Fruit fly (Drosophila melanogaster) whole organism, embryonic: Measurements from ENCODE around the gene Myo95E.

Experiments
- Abd-B ChIP-seq: fragments of 200-800 bp; sonication (Bioruptor generic); optimal IDR thresholded peaks from 2 replicates; lab custom pipeline; 2018; ENCODE audit warnings: missing biosample characterization, mild to moderate bottlenecking, missing genetic modification characterization, moderate library complexity
- Bdp1 ChIP-seq: fragments of 200-800 bp; sonication (Bioruptor generic); optimal IDR thresholded peaks from 3 replicates; lab custom pipeline; 2016; ENCODE audit warnings: missing biosample characterization, missing genetic modification characterization
- Blimp-1 ChIP-seq: fragments of 200-800 bp; sonication (Bioruptor generic); optimal IDR thresholded peaks from 3 replicates; lab custom pipeline; 2018; ENCODE audit warnings: missing biosample characterization, missing genetic modification characterization, mild to moderate bottlenecking, moderate library complexity, missing genetic modification reagents
- CG11695 ChIP-seq: fragments of 200-800 bp; sonication (Bioruptor generic); IDR thresholded peaks from 3 replicates; pipeline ENCODE4 v1.3.6; 2022; ENCODE audit warnings: missing biosample characterization, missing genetic modification characterization
- CG12391 ChIP-seq: fragments of 200-800 bp; sonication (Bioruptor generic); optimal IDR thresholded peaks from 3 replicates; lab custom pipeline; 2018; ENCODE audit warnings: missing biosample characterization, mild to moderate bottlenecking, missing genetic modification characterization, moderate library complexity
- CG13775 ChIP-seq: fragments of 200-800 bp; sonication (Bioruptor generic); optimal IDR thresholded peaks from 3 replicates; lab custom pipeline; 2017; ENCODE audit warnings: missing biosample characterization, mild to moderate bottlenecking, missing genetic modification characterization
- CG17829 ChIP-seq: fragments of 200-800 bp; optimal IDR thresholded peaks from 2 replicates; lab custom pipeline; 2019; ENCODE audit warnings: missing biosample characterization, mild to moderate bottlenecking, missing genetic modification characterization, moderate library complexity
- CG1832 ChIP-seq: fragments of 200-800 bp; sonication (Bioruptor generic); optimal IDR thresholded peaks from 2 replicates; lab custom pipeline; 2017; ENCODE audit warnings: missing biosample characterization, mild to moderate bottlenecking, missing genetic modification characterization, inconsistent platforms
- CG31224 ChIP-seq: fragments of 200-800 bp; sonication (Bioruptor generic); IDR thresholded peaks from 2 replicates; pipeline ENCODE4 v1.3.6; 2022; ENCODE audit warnings: missing biosample characterization, missing genetic modification characterization
- CG31441 ChIP-seq: fragments of 200-800 bp; sonication (Bioruptor generic); IDR thresholded peaks from 2 replicates; pipeline ENCODE4 v1.3.6; 2022; ENCODE audit warnings: missing biosample characterization, missing genetic modification characterization
- CG34422 ChIP-seq: fragments of 200-800 bp; sonication (Bioruptor generic); IDR thresholded peaks from 3 replicates; pipeline ENCODE4 v1.3.6; 2022; ENCODE audit warnings: missing biosample characterization, missing genetic modification characterization
- CG6683 ChIP-seq: fragments of 200-800 bp; sonication (Bioruptor generic); optimal IDR thresholded peaks from 2 replicates; lab custom pipeline; 2017; ENCODE audit warnings: missing biosample characterization, mild to moderate bottlenecking, missing genetic modification characterization, missing genetic modification reagents
- CG7839 ChIP-seq: fragments of 200-800 bp; sonication (Bioruptor generic); optimal IDR thresholded peaks from 3 replicates; lab custom pipeline; 2018; ENCODE audit warnings: missing biosample characterization, mild to moderate bottlenecking, missing genetic modification characterization, moderate library complexity
- CG8089 ChIP-seq: fragments of 200-800 bp; sonication (Bioruptor generic); optimal IDR thresholded peaks from 3 replicates; lab custom pipeline; 2016; ENCODE audit warnings: missing biosample characterization, missing genetic modification characterization
- CG8944 ChIP-seq: fragments of 200-800 bp; sonication (Bioruptor generic); optimal IDR thresholded peaks from 3 replicates; lab custom pipeline; 2016; ENCODE audit warnings: missing biosample characterization, missing genetic modification characterization
- CHES-1-like ChIP-seq: fragments of 200-800 bp; sonication (Bioruptor generic); optimal IDR thresholded peaks from 2 replicates; lab custom pipeline; 2016; ENCODE audit warnings: missing biosample characterization, missing genetic modification characterization
- Chrac-16 ChIP-seq: fragments of 200-800 bp; sonication (Bioruptor generic); optimal IDR thresholded peaks from 3 replicates; lab custom pipeline; 2016; ENCODE audit warnings: missing biosample characterization, missing genetic modification characterization
- CoRest ChIP-seq: fragments of 200-800 bp; sonication (Bioruptor generic); optimal IDR thresholded peaks from 3 replicates; lab custom pipeline; 2018; ENCODE audit warnings: missing biosample characterization, mild to moderate bottlenecking, missing genetic modification characterization, moderate library complexity
- Dek ChIP-seq: fragments of 200-800 bp; sonication (Bioruptor generic); optimal IDR thresholded peaks from 3 replicates; lab custom pipeline; 2019; ENCODE audit warnings: missing biosample characterization, mild to moderate bottlenecking, missing genetic modification characterization, moderate library complexity
- Drgx ChIP-seq: fragments of 200-800 bp; sonication (Bioruptor generic); IDR thresholded peaks from 2 replicates; pipeline ENCODE4 v1.3.6; 2022; ENCODE audit warnings: missing biosample characterization, missing genetic modification characterization
- E2f2 ChIP-seq: fragments of 200-800 bp; sonication (Bioruptor generic); IDR thresholded peaks from 2 replicates; pipeline ENCODE4 v1.3.6; 2022; ENCODE audit warnings: missing biosample characterization, missing genetic modification characterization
- Fer1 ChIP-seq: fragments of 200-800 bp; sonication (Bioruptor generic); optimal IDR thresholded peaks from 2 replicates; lab custom pipeline; 2017; ENCODE audit warnings: missing biosample characterization, mild to moderate bottlenecking, missing genetic modification characterization
- Fer3 ChIP-seq: fragments of 200-800 bp; sonication (Bioruptor generic); optimal IDR thresholded peaks from 2 replicates; lab custom pipeline; 2018; ENCODE audit warnings: missing biosample characterization, mild to moderate bottlenecking, missing genetic modification characterization, moderate library complexity
- HHEX ChIP-seq: fragments of 200-800 bp; sonication (Bioruptor generic); optimal IDR thresholded peaks from 3 replicates; lab custom pipeline; 2017; ENCODE audit warnings: missing biosample characterization, mild to moderate bottlenecking, missing genetic modification characterization, missing genetic modification reagents
- HmgZ ChIP-seq: fragments of 200-800 bp; sonication (Bioruptor generic); optimal IDR thresholded peaks from 2 replicates; lab custom pipeline; 2018; ENCODE audit warnings: missing biosample characterization, mild to moderate bottlenecking, missing genetic modification characterization
- MBD-R2 ChIP-seq: fragments of 200-800 bp; sonication (Bioruptor generic); IDR thresholded peaks from 2 replicates; pipeline ENCODE4 v1.3.6; 2022; ENCODE audit warnings: missing biosample characterization, missing genetic modification characterization
- Meics ChIP-seq: fragments of 200-800 bp; sonication (Bioruptor generic); optimal IDR thresholded peaks from 2 replicates; lab custom pipeline; 2017; ENCODE audit warnings: missing biosample characterization, mild to moderate bottlenecking, missing genetic modification characterization
- Neu2 ChIP-seq: fragments of 200-800 bp; sonication (Bioruptor generic); optimal IDR thresholded peaks from 3 replicates; lab custom pipeline; 2016; ENCODE audit warnings: missing biosample characterization, missing genetic modification characterization, borderline replicate concordance
- Ptx1 ChIP-seq: fragments of 200-800 bp; sonication (Bioruptor generic); IDR thresholded peaks from 2 replicates; pipeline ENCODE4 v1.3.6; 2022; ENCODE audit warnings: missing biosample characterization, missing genetic modification characterization
- Scr ChIP-seq: fragments of 200-800 bp; sonication (Bioruptor generic); IDR thresholded peaks from 2 replicates; pipeline ENCODE4 v1.3.6; 2022; ENCODE audit warnings: missing biosample characterization, missing genetic modification characterization; ENCODE audit not compliant: partially characterized antibody
- Xbp1 ChIP-seq: fragments of 200-800 bp; sonication (Bioruptor generic); optimal IDR thresholded peaks from 3 replicates; lab custom pipeline; 2016; ENCODE audit warnings: missing biosample characterization, mild to moderate bottlenecking, missing genetic modification characterization
- amos ChIP-seq: fragments of 200-800 bp; sonication (Bioruptor generic); IDR thresholded peaks from 2 replicates; pipeline ENCODE4 v1.3.6; 2022; ENCODE audit warnings: missing biosample characterization, missing genetic modification characterization; ENCODE audit not compliant: partially characterized antibody
- corto ChIP-seq: fragments of 200-800 bp; sonication (Bioruptor generic); optimal IDR thresholded peaks from 2 replicates; lab custom pipeline; 2016; ENCODE audit warnings: missing biosample characterization, mild to moderate bottlenecking, missing genetic modification characterization, moderate library complexity
- dpn ChIP-seq, 2 experiments: fragments of 200-800 bp; sonication (Bioruptor generic); optimal IDR thresholded peaks; 3 replicates each; lab custom pipeline; 2016; ENCODE audit warnings: missing biosample characterization in 2 of 2, missing genetic modification characterization in 2 of 2
- emc ChIP-seq: fragments of 200-800 bp; sonication (Bioruptor generic); optimal IDR thresholded peaks from 2 replicates; lab custom pipeline; 2016; ENCODE audit warnings: missing biosample characterization, missing genetic modification characterization
- inv ChIP-seq: fragments of 200-800 bp; sonication (Bioruptor generic); IDR thresholded peaks from 2 replicates; pipeline ENCODE4 v1.3.6; 2022; ENCODE audit warnings: missing biosample characterization, missing genetic modification characterization; ENCODE audit not compliant: partially characterized antibody
- lmd ChIP-seq: fragments of 200-800 bp; sonication (Bioruptor generic); IDR thresholded peaks from 2 replicates; pipeline ENCODE4 v1.3.6; 2022; ENCODE audit warnings: missing biosample characterization, missing genetic modification characterization
- odd ChIP-seq: fragments of 200-800 bp; sonication (Bioruptor generic); optimal IDR thresholded peaks from 2 replicates; lab custom pipeline; 2017; ENCODE audit warnings: missing biosample characterization, mild to moderate bottlenecking, missing genetic modification characterization
- org-1 ChIP-seq: fragments of 200-800 bp; sonication (Bioruptor generic); optimal IDR thresholded peaks from 2 replicates; lab custom pipeline; 2017; ENCODE audit warnings: missing biosample characterization, missing genetic modification characterization
- peb ChIP-seq: fragments of 200-800 bp; sonication (Bioruptor generic); IDR thresholded peaks from 2 replicates; pipeline ENCODE4 v1.3.6; 2022; ENCODE audit warnings: missing biosample characterization, missing genetic modification characterization
- phol ChIP-seq: fragments of 200-800 bp; sonication (Bioruptor generic); optimal IDR thresholded peaks from 3 replicates; lab custom pipeline; 2018; ENCODE audit warnings: missing biosample characterization, mild to moderate bottlenecking, missing genetic modification characterization, moderate library complexity
- prd ChIP-seq, 3 experiments: fragments of >200 bp in 2 of 3; fragments of 200-800 bp in 1 of 3; sonication (Bioruptor generic) in 1 of 3; optimal IDR thresholded peaks in 2 of 3; IDR thresholded peaks in 1 of 3; 2 replicates in 2 of 3; 3 replicates in 1 of 3; pipeline versions ENCODE4 v1.3.6 to Lab custom; 2017 to 2022; ENCODE audit warnings: missing biosample characterization in 1 of 3, missing genetic modification characterization in 1 of 3
- pzg ChIP-seq: fragments of 200-800 bp; sonication (Bioruptor generic); optimal IDR thresholded peaks from 3 replicates; lab custom pipeline; 2018; ENCODE audit warnings: missing biosample characterization, mild to moderate bottlenecking, missing genetic modification characterization, moderate library complexity
- repo ChIP-seq: fragments of 200-800 bp; sonication (Bioruptor generic); optimal IDR thresholded peaks from 2 replicates; lab custom pipeline; 2016; ENCODE audit warnings: missing biosample characterization, missing genetic modification characterization
- schlank ChIP-seq: fragments of 200-800 bp; sonication (Bioruptor generic); optimal IDR thresholded peaks from 2 replicates; lab custom pipeline; 2018; ENCODE audit warnings: missing biosample characterization, mild to moderate bottlenecking, missing genetic modification characterization
- sens ChIP-seq: fragments of 200-800 bp; sonication (Bioruptor generic); peaks from one replicate; lab custom pipeline; 2016; ENCODE audit warnings: missing biosample characterization, missing genetic modification characterization
- sob ChIP-seq: fragments of 200-800 bp; sonication (Bioruptor generic); IDR thresholded peaks from 2 replicates; pipeline ENCODE4 v1.3.6; 2022; ENCODE audit warnings: missing biosample characterization, missing genetic modification characterization
- stwl ChIP-seq: fragments of 200-800 bp; sonication (Bioruptor generic); optimal IDR thresholded peaks from 3 replicates; lab custom pipeline; 2018; ENCODE audit warnings: missing biosample characterization, mild to moderate bottlenecking, missing genetic modification characterization, moderate library complexity
- tx ChIP-seq: fragments of 200-800 bp; sonication (Bioruptor generic); optimal IDR thresholded peaks from 2 replicates; lab custom pipeline; 2016; ENCODE audit warnings: missing biosample characterization, missing genetic modification characterization
- wor ChIP-seq: fragments of 200-800 bp; sonication (Bioruptor generic); IDR thresholded peaks from 2 replicates; pipeline ENCODE4 v1.3.6; 2022; ENCODE audit warnings: missing biosample characterization, missing genetic modification characterization

Myo95E gene

DNA sequence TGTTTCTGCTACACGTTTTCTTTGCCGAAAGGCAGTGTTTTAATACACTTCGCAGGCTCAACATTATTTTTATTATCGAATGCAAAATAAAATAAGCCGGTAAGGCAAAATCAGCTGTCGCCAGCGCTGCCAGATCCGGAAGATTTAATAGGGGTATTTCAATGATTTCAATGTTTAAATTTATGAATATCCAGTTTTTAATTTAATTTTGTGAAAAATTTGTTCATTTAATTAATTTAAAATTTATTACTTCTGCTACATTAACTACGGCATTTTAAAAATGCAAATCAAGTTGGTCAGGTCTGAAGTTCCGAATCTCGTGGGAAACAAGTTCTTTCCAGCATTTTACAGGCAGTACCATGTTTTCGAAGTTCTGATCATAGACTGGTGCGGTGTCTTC is 12.5 kb downstream of the Myo95E start, which contains the start of gene Slimp (continued):
- TF ChIP-seq lmd: no peak
- TF ChIP-seq inv (GFP tag; lab: Robert Waterston, UW): no peak
- peak; percentile 32 for TF ChIP-seq phol
- no peak for TF ChIP-seq prd (optimal IDR thresholded peaks at IDR 0.05; lab: Kevin White, UChicago)
- TF ChIP-seq prd (GFP tag; IDR thresholded peaks at IDR 0.05; lab: Robert Waterston, UW): no peak
- TF ChIP-seq CG7839 (tag; lab: Kevin White, UChicago): peak; percentile 6
- no peak for TF ChIP-seq schlank (tag; lab: Kevin White, UChicago)
- 0 out of 2 replicates have a peak, but pooled peaks have one; percentile 2 for TF ChIP-seq Scr (GFP tag; lab: Robert Waterston, UW)
- no peak for TF ChIP-seq amos (GFP tag; lab: Robert Waterston, UW)
- no peak for TF ChIP-seq peb (GFP tag; lab: Robert Waterston, UW)
- no peak for TF ChIP-seq CG6683 (GFP tag; lab: Kevin White, UChicago)
- TF ChIP-seq CG12391 (tag; lab: Kevin White, UChicago): peak; percentile 40
- TF ChIP-seq wor (GFP tag; lab: Robert Waterston, UW): no peak
- 0 out of 3 replicates have a peak, but pooled peaks have one; percentile 20 for TF ChIP-seq CG11695 (GFP tag; lab: Robert Waterston, UW)
- TF ChIP-seq CG8944: no peak
- no peak for TF ChIP-seq Drgx (GFP tag; lab: Robert Waterston, UW)
- no peak for TF ChIP-seq CG31224 (GFP tag; lab: Robert Waterston, UW)
- peak; percentile 17 for TF ChIP-seq Chrac-16 (GFP tag; lab: Kevin White, UChicago)
- no peak for TF ChIP-seq HHEX (GFP tag; lab: Kevin White, UChicago)
- TF ChIP-seq Bdp1: no peak
- peak; percentile 49; the same call in 1 of the 3 replicates for TF ChIP-seq CG34422
- peak; percentile 82 for TF ChIP-seq sens (GFP tag; lab: Kevin White, UChicago)
- peak; percentile 49 for TF ChIP-seq stwl (tag; lab: Kevin White, UChicago)
- no peak for TF ChIP-seq odd
- TF ChIP-seq CG1832 (GFP tag; lab: Kevin White, UChicago): no peak
- TF ChIP-seq Blimp-1 (GFP tag; lab: Kevin White, UChicago): peak; percentile 6
- 0 out of 2 replicates have a peak, but pooled peaks have one; percentile 20 for TF ChIP-seq Ptx1 (GFP tag; lab: Robert Waterston, UW)
- peak; percentile 37; the same call in 1 of the 2 replicates for TF ChIP-seq E2f2 (GFP tag; lab: Robert Waterston, UW)
- TF ChIP-seq CHES-1-like (GFP tag; lab: Kevin White, UChicago): peak; percentile 2
- TF ChIP-seq CG13775 (GFP tag; lab: Kevin White, UChicago): peak; percentile 27
- TF ChIP-seq dpn (GFP tag; optimal IDR thresholded peaks at IDR 0.05; lab: Kevin White, UChicago): peak in 1 of 2 experiments; percentile 22
- TF ChIP-seq CG31441: 0 out of 2 replicates have a peak, but pooled peaks have one; percentile 24
- peak; percentile 5 for TF ChIP-seq Fer3 (tag; lab: Kevin White, UChicago)
- TF ChIP-seq org-1: no peak
- TF ChIP-seq CG17829 (tag; lab: Kevin White, UChicago): peak; percentile 13
- no peak for TF ChIP-seq corto (GFP tag; lab: Kevin White, UChicago)
- no peak for TF ChIP-seq tx
- peak; percentile 95 for TF ChIP-seq MBD-R2 (GFP tag; lab: Robert Waterston, UW)
- peak; percentile 13 for TF ChIP-seq Fer1 (GFP tag; lab: Kevin White, UChicago)
- TF ChIP-seq Meics (GFP tag; lab: Kevin White, UChicago): peak; percentile 17
- no peak for TF ChIP-seq CG8089
- TF ChIP-seq HmgZ (tag; lab: Kevin White, UChicago): peak; percentile 9
- TF ChIP-seq emc: no peak
- TF ChIP-seq repo (GFP tag; lab: Kevin White, UChicago): no peak
- 0 out of 2 replicates have a peak, but pooled peaks have one; percentile 20 for TF ChIP-seq sob
- TF ChIP-seq Dek (tag; lab: Kevin White, UChicago): no peak
- peak; percentile 5 for TF ChIP-seq Xbp1 (GFP tag; lab: Kevin White, UChicago)
- TF ChIP-seq Neu2: no peak
- peak; percentile 34 for TF ChIP-seq pzg (GFP tag; lab: Kevin White, UChicago)
- TF ChIP-seq Abd-B (GFP tag; lab: Kevin White, UChicago): no peak
- peak; percentile 8 for TF ChIP-seq CoRest (tag; lab: Kevin White, UChicago)
